Worm (Caenorhabditis elegans) whole organism, L3 larva: ENCODE measurements around the gene F48G7.7.
A peak's percentile ranks its signal among the peaks of the same experiment; 100 is the strongest.

Experiments used
- aly-2 ChIP-seq: fragments of 150-350 bp; optimal IDR thresholded peaks from 2 replicates; lab custom pipeline; 2014; ENCODE audit warnings: missing biosample characterization, missing genetic modification characterization
- ama-1 ChIP-seq: fragments of 150-350 bp; optimal IDR thresholded peaks from 2 replicates; lab custom pipeline; 2018
- ceh-82 ChIP-seq: fragments of 150-350 bp; optimal IDR thresholded peaks from 2 replicates; lab custom pipeline; 2014; ENCODE audit warnings: missing biosample characterization, missing genetic modification characterization
- elt-3 ChIP-seq, 3 experiments: fragments of 150-350 bp in 1 of 3; sonication (generic microtip) in 2 of 3; optimal IDR thresholded peaks; 2 replicates in 2 of 3; 4 replicates in 1 of 3; lab custom pipeline; 2014 to 2017; ENCODE audit warnings: missing biosample characterization in 3 of 3, missing genetic modification characterization in 3 of 3
- eor-1 ChIP-seq, 2 experiments: fragments of 150-350 bp; optimal IDR thresholded peaks; 2 replicates each; lab custom pipeline; 2014 to 2018; ENCODE audit warnings: missing biosample characterization in 2 of 2, missing genetic modification characterization in 2 of 2
- lin-15B ChIP-seq: fragments of 150-350 bp; optimal IDR thresholded peaks from 2 replicates; lab custom pipeline; 2014; ENCODE audit warnings: missing biosample characterization, missing genetic modification characterization
- lin-39 ChIP-seq: fragments of 150-350 bp; optimal IDR thresholded peaks from 2 replicates; lab custom pipeline; 2018; ENCODE audit warnings: missing biosample characterization, missing genetic modification reagents, missing genetic modification characterization
- nhr-23 ChIP-seq: fragments of 150-350 bp; optimal IDR thresholded peaks from 2 replicates; lab custom pipeline; 2014; ENCODE audit warnings: missing biosample characterization, missing genetic modification reagents, missing genetic modification characterization
- nhr-237 ChIP-seq: fragments of 150-350 bp; optimal IDR thresholded peaks from 2 replicates; lab custom pipeline; 2014; ENCODE audit warnings: missing biosample characterization, missing genetic modification characterization
- nhr-76 ChIP-seq: fragments of 150-350 bp; sonication (generic microtip); optimal IDR thresholded peaks from 5 replicates; lab custom pipeline; 2014; ENCODE audit warnings: missing biosample characterization, missing genetic modification characterization
- snpc-4 ChIP-seq: fragments of 150-350 bp; optimal IDR thresholded peaks from 2 replicates; lab custom pipeline; 2014; ENCODE audit warnings: missing biosample characterization, missing genetic modification characterization
- tbx-2 ChIP-seq: sonication (generic microtip); optimal IDR thresholded peaks from 2 replicates; lab custom pipeline; 2016; ENCODE audit warnings: mild to moderate bottlenecking, missing genetic modification characterization, missing compliant biosample characterization
- unc-39 ChIP-seq: sonication (generic microtip); optimal IDR thresholded peaks from 4 replicates; lab custom pipeline; 2017; ENCODE audit warnings: missing biosample characterization, missing genetic modification characterization
- ztf-11 ChIP-seq: fragments of 150-350 bp; optimal IDR thresholded peaks from 2 replicates; lab custom pipeline; 2014; ENCODE audit warnings: missing biosample characterization, missing genetic modification characterization

- TF ChIP-seq nhr-237 (no peak), nhr-23 (tag; lab: Kevin White, UChicago) (peak; percentile 58), elt-3 (tag; optimal IDR thresholded peaks at IDR 0.05; lab: Kevin White, UChicago) (no peak), ceh-82 (no peak), ama-1 (lab: Kevin White, UChicago) (no peak), lin-15B (tag; lab: Kevin White, UChicago) (no peak), snpc-4 (no peak), nhr-76 (tag; lab: Kevin White, UChicago) (no peak), lin-39 (tag; lab: Kevin White, UChicago) (no peak), tbx-2 (tag; lab: Kevin White, UChicago) (no peak), eor-1 (tag; optimal IDR thresholded peaks at IDR 0.05; lab: Kevin White, UChicago) (no peak), unc-39 (tag; lab: Kevin White, UChicago) (no peak), aly-2 (tag; lab: Kevin White, UChicago) (no peak), ztf-11 (tag; lab: Kevin White, UChicago) (no peak)
Observed at ce11 chrV:597823-598222, 28.4 kb downstream of the F48G7.7 start.
